Fruit fly (Drosophila melanogaster) S2 (cell line): ENCODE results near the gene GMF.

Source experiments
- CG8478 ChIP-seq: fragments of >200 bp; optimal IDR thresholded peaks from 2 replicates; lab custom pipeline; 2018
- CTCF ChIP-seq, 2 experiments: fragments of >200 bp; optimal IDR thresholded peaks; 2 replicates each; lab custom pipeline; 2018

The GMF gene

dm6 chr2L:16261576-16262217 lies 41.1 kb downstream of the GMF start, which contains the start of the genes twe and CG4935:
Gene twe (minus strand): TSS chr2L:16261877.
Gene CG4935 (plus strand): TSS chr2L:16262141.
- TF ChIP-seq CTCF (optimal IDR thresholded peaks at IDR 0.05; lab: Kevin White, UChicago) (no peak), CG8478 (lab: Kevin White, UChicago) (no peak)

- TF ChIP-seq CG8478 (lab: Kevin White, UChicago): no peak
- TF ChIP-seq CTCF (optimal IDR thresholded peaks at IDR 0.05; lab: Kevin White, UChicago): peak in 1 of 2 experiments; percentile 45
Measured at dm6 chr2L:16257227-16258071, 45.3 kb downstream of the GMF start, which contains the start of the genes PRL-1 and EndoGI. Gene PRL-1 (minus strand): TSS chr2L:16257606. Gene EndoGI (plus strand): TSS chr2L:16257688.

dm6 chr2L:16256118-16256435 lies 46.7 kb downstream of the GMF start:
- TF ChIP-seq CG8478 (lab: Kevin White, UChicago) (no peak), CTCF (optimal IDR thresholded peaks at IDR 0.05; lab: Kevin White, UChicago) (no peak)

- TF ChIP-seq CTCF (optimal IDR thresholded peaks at IDR 0.05; lab: Kevin White, UChicago) (no peak), CG8478 (lab: Kevin White, UChicago) (no peak)
Measured at dm6 chr2L:16255232-16256117, 47.3 kb downstream of the GMF start.
